Worm (Caenorhabditis elegans): Measurements from ENCODE around the gene gem-4.

DNA sequence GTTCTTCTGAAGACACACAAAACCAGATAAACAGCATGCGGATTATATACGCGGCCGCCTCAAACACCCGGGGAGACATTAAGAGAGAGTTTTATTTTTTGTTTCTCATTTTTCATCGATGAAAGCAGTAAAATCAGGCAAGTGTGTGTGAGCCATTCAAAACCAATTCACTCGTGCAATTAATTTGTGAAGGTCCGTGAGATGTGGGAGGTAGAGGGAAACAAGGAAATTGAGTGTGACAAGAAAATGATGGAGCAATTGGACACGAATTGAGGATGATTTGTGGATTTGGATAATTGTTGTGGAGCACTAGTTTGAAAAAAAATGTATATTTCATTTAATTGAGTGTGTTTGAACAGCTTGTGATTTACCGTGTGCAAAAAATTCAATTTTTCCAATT lies 42.4 kb downstream of the gem-4 start:
- TF ChIP-seq nhr-23 (tag; optimal IDR thresholded peaks at IDR 0.05) (no peak), aly-2 (tag; optimal IDR thresholded peaks at IDR 0.05) (no peak), ztf-11 (tag; optimal IDR thresholded peaks at IDR 0.05) (no peak), nhr-12 (tag; optimal IDR thresholded peaks at IDR 0.05) (no peak), R02D3.7 (tag; optimal IDR thresholded peaks at IDR 0.05) (no peak), nhr-77 (tag; optimal IDR thresholded peaks at IDR 0.05) (no peak), unc-39 (tag; optimal IDR thresholded peaks at IDR 0.05) (no peak), ceh-28 (tag; optimal IDR thresholded peaks at IDR 0.05) (no peak)

All from whole organism, L3 larva.